Worm (Caenorhabditis elegans) whole organism, L1 larva: ENCODE data around the gene B0272.3.

ENCODE experiments used
- ama-1 ChIP-seq: fragments of 150-350 bp; optimal IDR thresholded peaks from 2 replicates; lab custom pipeline; 2014
- hlh-17 ChIP-seq: fragments of 200-800 bp; sonication (Bioruptor generic); optimal IDR thresholded peaks from 2 replicates; lab custom pipeline; 2018; ENCODE audit warnings: missing genetic modification characterization, mild to moderate bottlenecking, missing compliant biosample characterization, moderate library complexity, borderline replicate concordance
- lin-13 ChIP-seq: fragments of 150-350 bp; optimal IDR thresholded peaks from 2 replicates; lab custom pipeline; 2014; ENCODE audit warnings: missing biosample characterization, missing genetic modification reagents, missing genetic modification characterization
- nhr-11 ChIP-seq: fragments of 150-350 bp; optimal IDR thresholded peaks from 2 replicates; lab custom pipeline; 2014; ENCODE audit warnings: missing biosample characterization, missing genetic modification characterization
- nhr-12 ChIP-seq: sonication (generic microtip); optimal IDR thresholded peaks from 2 replicates; lab custom pipeline; 2017; ENCODE audit warnings: missing biosample characterization, missing genetic modification characterization
- nhr-237 ChIP-seq: fragments of 150-350 bp; optimal IDR thresholded peaks from 2 replicates; lab custom pipeline; 2014; ENCODE audit warnings: missing biosample characterization, missing genetic modification characterization
- snpc-4 ChIP-seq: fragments of 150-350 bp; optimal IDR thresholded peaks from 2 replicates; lab custom pipeline; 2014; ENCODE audit warnings: missing biosample characterization, missing genetic modification characterization

ce11 chrX:9401963-9402362, 29.3 kb upstream of the B0272.3 start:
- TF ChIP-seq nhr-11 (tag; lab: Kevin White, UChicago) = no peak
- TF ChIP-seq nhr-12 (tag; lab: Kevin White, UChicago) = no peak
- no peak for TF ChIP-seq ama-1 (lab: Kevin White, UChicago)
- TF ChIP-seq nhr-237 = no peak
- TF ChIP-seq snpc-4 (tag; lab: Kevin White, UChicago) = no peak
- TF ChIP-seq hlh-17 (GFP tag; lab: Kevin White, UChicago) = no peak
- TF ChIP-seq lin-13 (GFP tag; lab: Kevin White, UChicago) = no peak
